Worm (Caenorhabditis elegans) whole organism, late embryonic: Measurements from ENCODE around the gene F49F1.7.

Source experiments
- F13H6.1 ChIP-seq: sonication (generic microtip); optimal IDR thresholded peaks from 2 replicates; lab custom pipeline; 2016; ENCODE audit warnings: missing genetic modification characterization, missing compliant biosample characterization
- Y22D7AL.16 ChIP-seq: sonication (generic microtip); optimal IDR thresholded peaks from 2 replicates; lab custom pipeline; 2016; ENCODE audit warnings: missing genetic modification characterization, missing compliant biosample characterization
- ceh-14 ChIP-seq: sonication (generic microtip); optimal IDR thresholded peaks from 2 replicates; lab custom pipeline; 2016; ENCODE audit warnings: missing genotype, missing genetic modification characterization, missing compliant biosample characterization
- ceh-2 ChIP-seq: sonication (generic microtip); optimal IDR thresholded peaks from 2 replicates; lab custom pipeline; 2016; ENCODE audit warnings: missing genotype, missing genetic modification characterization, missing compliant biosample characterization
- ceh-9 ChIP-seq: sonication (generic microtip); optimal IDR thresholded peaks from 2 replicates; lab custom pipeline; 2016; ENCODE audit warnings: mild to moderate bottlenecking, missing genetic modification characterization, inconsistent platforms, missing compliant biosample characterization
- elt-2 ChIP-seq: sonication (generic microtip); optimal IDR thresholded peaks from 2 replicates; lab custom pipeline; 2016; ENCODE audit warnings: missing genetic modification reagents, missing genetic modification characterization, missing compliant biosample characterization
- elt-4 ChIP-seq: sonication (generic microtip); optimal IDR thresholded peaks from 2 replicates; lab custom pipeline; 2016; ENCODE audit warnings: missing genetic modification characterization, missing compliant biosample characterization
- ets-4 ChIP-seq: sonication (generic microtip); optimal IDR thresholded peaks from 2 replicates; lab custom pipeline; 2016; ENCODE audit warnings: missing genetic modification characterization, missing compliant biosample characterization
- hlh-30 ChIP-seq: sonication (generic microtip); optimal IDR thresholded peaks from 2 replicates; lab custom pipeline; 2017; ENCODE audit warnings: antibody characterized with exemption, missing genetic modification characterization, missing compliant biosample characterization; ENCODE audit not compliant: insufficient read depth
- nhr-11 ChIP-seq: fragments of 150-350 bp; optimal IDR thresholded peaks from 2 replicates; lab custom pipeline; 2014; ENCODE audit warnings: missing biosample characterization, missing genetic modification characterization
- pha-4 ChIP-seq: fragments of 150-350 bp; optimal IDR thresholded peaks from 2 replicates; lab custom pipeline; 2018; ENCODE audit warnings: missing biosample characterization, missing genetic modification reagents, missing genetic modification characterization
- rnt-1 ChIP-seq: sonication (generic microtip); optimal IDR thresholded peaks from 2 replicates; lab custom pipeline; 2016; ENCODE audit warnings: missing genetic modification characterization, missing compliant biosample characterization

DNA sequence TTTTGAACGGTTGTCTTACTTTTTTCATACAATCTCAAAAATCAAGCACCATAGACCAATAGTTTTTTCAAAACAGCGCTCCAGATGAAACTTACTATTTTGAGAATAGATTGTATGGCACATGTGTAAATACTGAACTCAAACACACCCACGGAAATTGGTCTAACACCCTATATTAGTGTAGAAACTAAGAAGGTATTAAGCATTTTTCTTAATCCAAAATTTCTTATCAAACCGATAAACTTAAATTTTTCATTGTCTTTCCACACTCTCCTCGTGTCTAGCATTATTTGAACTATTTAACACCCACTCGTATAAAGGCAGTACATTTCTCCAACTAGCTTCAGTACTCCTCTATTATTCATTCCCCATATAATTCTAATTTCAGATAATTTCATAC, 24.6 kb upstream of the F49F1.7 start:
- no peak for TF ChIP-seq nhr-11
- no peak for TF ChIP-seq elt-2 (tag; lab: Kevin White, UChicago)
- no peak for TF ChIP-seq ceh-14 (tag; lab: Kevin White, UChicago)
- TF ChIP-seq ceh-9 (tag; lab: Kevin White, UChicago): no peak
- no peak for TF ChIP-seq elt-4 (tag; lab: Kevin White, UChicago)
- no peak for TF ChIP-seq ceh-2 (tag; lab: Kevin White, UChicago)
- no peak for TF ChIP-seq F13H6.1 (tag; lab: Kevin White, UChicago)
- TF ChIP-seq hlh-30 (tag; lab: Kevin White, UChicago): no peak
- no peak for TF ChIP-seq Y22D7AL.16
- no peak for TF ChIP-seq rnt-1 (tag; lab: Kevin White, UChicago)
- no peak for TF ChIP-seq ets-4 (tag; lab: Kevin White, UChicago)
- TF ChIP-seq pha-4 (tag; lab: Kevin White, UChicago): no peak
